Worm (Caenorhabditis elegans) whole organism, midembryonic: ENCODE data around the gene rnf-113.

Experiments
- med-1 ChIP-seq: sonication (generic microtip); optimal IDR thresholded peaks from 2 replicates; lab custom pipeline; 2017; ENCODE audit warnings: missing genetic modification characterization, mild to moderate bottlenecking, missing compliant biosample characterization, antibody characterized with exemption, missing genetic modification reagents; ENCODE audit not compliant: insufficient read depth
- ztf-23 ChIP-seq: fragments of 200-800 bp; sonication (Bioruptor generic); IDR thresholded peaks from 2 replicates; pipeline ENCODE4 v1.3.6; 2022; ENCODE audit warnings: missing genetic modification reagents, missing genetic modification characterization, missing compliant biosample characterization
- ztf-29 ChIP-seq: fragments of 200-800 bp; sonication (Bioruptor generic); IDR thresholded peaks from 2 replicates; pipeline ENCODE4 v1.3.6; 2022; ENCODE audit warnings: missing genetic modification reagents, missing genetic modification characterization, missing compliant biosample characterization

ce11 chrIII:10807236-10807635 is 49.8 kb upstream of the rnf-113 start:
- no peak for TF ChIP-seq ztf-23 (GFP tag; lab: Robert Waterston, UW)
- TF ChIP-seq med-1 (GFP tag; lab: Kevin White, UChicago): no peak
- TF ChIP-seq ztf-29 (GFP tag; lab: Robert Waterston, UW): no peak
